Fruit fly (Drosophila melanogaster) whole organism, embryonic: ENCODE measurements around the gene CG42656.

Source experiments
- CG10431 ChIP-seq: fragments of 200-800 bp; sonication (Bioruptor generic); optimal IDR thresholded peaks from 3 replicates; lab custom pipeline; 2018; ENCODE audit warnings: missing biosample characterization, mild to moderate bottlenecking, missing genetic modification characterization
- CG10462 ChIP-seq: fragments of 200-800 bp; sonication (Bioruptor generic); optimal IDR thresholded peaks from 2 replicates; lab custom pipeline; 2016; ENCODE audit warnings: missing biosample characterization, missing genetic modification characterization
- CG10959 ChIP-seq: fragments of 200-800 bp; sonication (Bioruptor generic); IDR thresholded peaks from 2 replicates; pipeline ENCODE4 v1.3.6; 2022; ENCODE audit warnings: missing biosample characterization, missing genetic modification characterization
- CG11247 ChIP-seq: fragments of 200-800 bp; sonication (Bioruptor generic); IDR thresholded peaks from 2 replicates; pipeline ENCODE4 v1.3.6; 2022; ENCODE audit warnings: missing biosample characterization, missing genetic modification characterization
- CG12155 ChIP-seq: fragments of 200-800 bp; sonication (Bioruptor generic); optimal IDR thresholded peaks from 3 replicates; lab custom pipeline; 2016; ENCODE audit warnings: missing biosample characterization, missing genetic modification characterization
- CG12299 ChIP-seq: fragments of 200-800 bp; sonication (Bioruptor generic); optimal IDR thresholded peaks from 2 replicates; lab custom pipeline; 2018; ENCODE audit warnings: missing biosample characterization, mild to moderate bottlenecking, missing genetic modification characterization
- CG14441 ChIP-seq: fragments of 200-800 bp; sonication (Bioruptor generic); IDR thresholded peaks from 2 replicates; pipeline ENCODE4 v1.3.6; 2022; ENCODE audit warnings: missing biosample characterization, missing genetic modification characterization
- CG15601 ChIP-seq: fragments of 200-800 bp; sonication (Bioruptor generic); optimal IDR thresholded peaks from 3 replicates; lab custom pipeline; 2019; ENCODE audit warnings: missing biosample characterization, mild to moderate bottlenecking, missing genetic modification characterization, moderate library complexity
- CG17361 ChIP-seq: fragments of 200-800 bp; sonication (Bioruptor generic); IDR thresholded peaks from 3 replicates; pipeline ENCODE4 v1.3.6; 2022; ENCODE audit warnings: missing biosample characterization, missing genetic modification characterization
- CG17385 ChIP-seq: fragments of 200-800 bp; sonication (Bioruptor generic); optimal IDR thresholded peaks from 3 replicates; lab custom pipeline; 2018; ENCODE audit warnings: missing biosample characterization, mild to moderate bottlenecking, missing genetic modification characterization
- CG18599 ChIP-seq: fragments of 200-800 bp; sonication (Bioruptor generic); optimal IDR thresholded peaks from 3 replicates; lab custom pipeline; 2017; ENCODE audit warnings: missing biosample characterization, missing genetic modification characterization, mild to moderate bottlenecking, moderate library complexity, missing genetic modification reagents
- CG18619 ChIP-seq: fragments of 200-800 bp; sonication (Bioruptor generic); optimal IDR thresholded peaks from 3 replicates; lab custom pipeline; 2017; ENCODE audit warnings: missing biosample characterization, mild to moderate bottlenecking, missing genetic modification characterization
- CG2875 ChIP-seq: fragments of 200-800 bp; sonication (Bioruptor generic); optimal IDR thresholded peaks from 2 replicates; lab custom pipeline; 2017; ENCODE audit warnings: missing biosample characterization, mild to moderate bottlenecking, missing genetic modification characterization, missing genetic modification reagents
- CG34376 ChIP-seq: fragments of 200-800 bp; sonication (Bioruptor generic); optimal IDR thresholded peaks from 2 replicates; lab custom pipeline; 2018; ENCODE audit warnings: missing biosample characterization, mild to moderate bottlenecking, missing genetic modification characterization
- CG3995 ChIP-seq: fragments of 200-800 bp; sonication (Bioruptor generic); optimal IDR thresholded peaks from 3 replicates; lab custom pipeline; 2016; ENCODE audit warnings: missing biosample characterization, missing genetic modification characterization
- CG4854 ChIP-seq: fragments of 200-800 bp; sonication (Bioruptor generic); optimal IDR thresholded peaks from 2 replicates; lab custom pipeline; 2016; ENCODE audit warnings: missing biosample characterization, missing genetic modification characterization, inconsistent platforms
- CG7271 ChIP-seq: fragments of 200-800 bp; sonication (Bioruptor generic); optimal IDR thresholded peaks from 2 replicates; lab custom pipeline; 2018; ENCODE audit warnings: missing biosample characterization, mild to moderate bottlenecking, missing genetic modification characterization, moderate library complexity
- CG7987 ChIP-seq: fragments of 200-800 bp; sonication (Bioruptor generic); optimal IDR thresholded peaks from 2 replicates; lab custom pipeline; 2018; ENCODE audit warnings: missing biosample characterization, mild to moderate bottlenecking, missing genetic modification characterization, moderate library complexity
- CG8944 ChIP-seq: fragments of 200-800 bp; sonication (Bioruptor generic); optimal IDR thresholded peaks from 3 replicates; lab custom pipeline; 2016; ENCODE audit warnings: missing biosample characterization, missing genetic modification characterization
- CG9609 ChIP-seq: fragments of 200-800 bp; sonication (Bioruptor generic); optimal IDR thresholded peaks from 3 replicates; lab custom pipeline; 2016; ENCODE audit warnings: missing biosample characterization, missing genetic modification characterization
- CG9727 ChIP-seq: fragments of 200-800 bp; sonication (Bioruptor generic); optimal IDR thresholded peaks from 3 replicates; lab custom pipeline; 2017; ENCODE audit warnings: missing biosample characterization, mild to moderate bottlenecking, missing genetic modification characterization
- CHES-1-like ChIP-seq: fragments of 200-800 bp; sonication (Bioruptor generic); optimal IDR thresholded peaks from 2 replicates; lab custom pipeline; 2016; ENCODE audit warnings: missing biosample characterization, missing genetic modification characterization
- Gsc ChIP-seq: fragments of 200-800 bp; sonication (Bioruptor generic); IDR thresholded peaks from 2 replicates; pipeline ENCODE4 v1.3.6; 2022; ENCODE audit warnings: missing biosample characterization, missing genetic modification characterization
- H2.0 ChIP-seq: fragments of 200-800 bp; sonication (Bioruptor generic); IDR thresholded peaks from 2 replicates; pipeline ENCODE4 v1.3.6; 2022; ENCODE audit warnings: missing biosample characterization, missing genetic modification characterization
- Hr78 ChIP-seq, 2 experiments: fragments of 200-800 bp in 1 of 2; fragments of >200 bp in 1 of 2; sonication (Bioruptor generic) in 1 of 2; optimal IDR thresholded peaks; 2 replicates each; lab custom pipeline; 2017 to 2019; ENCODE audit warnings: missing biosample characterization in 2 of 2, missing genetic modification characterization in 2 of 2, mild to moderate bottlenecking in 1 of 2, moderate library complexity in 1 of 2
- Kr ChIP-seq: fragments of 200-800 bp; sonication (Bioruptor generic); optimal IDR thresholded peaks from 2 replicates; lab custom pipeline; 2017; ENCODE audit warnings: missing biosample characterization, mild to moderate bottlenecking, missing genetic modification characterization
- Mad ChIP-seq: fragments of 200-800 bp; sonication (Bioruptor generic); optimal IDR thresholded peaks from 2 replicates; lab custom pipeline; 2016; ENCODE audit warnings: missing biosample characterization, missing genetic modification characterization
- Nf-YC ChIP-seq: fragments of 200-800 bp; optimal IDR thresholded peaks from 3 replicates; lab custom pipeline; 2019; ENCODE audit warnings: missing biosample characterization, mild to moderate bottlenecking, missing genetic modification characterization, moderate library complexity
- Pdp1 ChIP-seq, 2 experiments: fragments of 200-800 bp; sonication (Bioruptor generic); optimal IDR thresholded peaks; 3 replicates each; lab custom pipeline; 2016; ENCODE audit warnings: missing biosample characterization in 2 of 2, missing genetic modification characterization in 2 of 2, mild to moderate bottlenecking in 1 of 2, moderate library complexity in 1 of 2
- Side ChIP-seq: fragments of 200-800 bp; sonication (Bioruptor generic); optimal IDR thresholded peaks from 2 replicates; lab custom pipeline; 2016; ENCODE audit warnings: missing biosample characterization, missing genetic modification characterization
- Sox100B ChIP-seq: fragments of 200-800 bp; sonication (Bioruptor generic); optimal IDR thresholded peaks from 3 replicates; lab custom pipeline; 2018; ENCODE audit warnings: missing biosample characterization, mild to moderate bottlenecking, missing genetic modification characterization
- Ssrp ChIP-seq: fragments of 200-800 bp; sonication (Bioruptor generic); optimal IDR thresholded peaks from 2 replicates; lab custom pipeline; 2018; ENCODE audit warnings: missing biosample characterization, mild to moderate bottlenecking, missing genetic modification characterization, moderate library complexity
- Taf1 ChIP-seq: fragments of 200-800 bp; sonication (Bioruptor generic); IDR thresholded peaks from 2 replicates; pipeline ENCODE4 v1.3.6; 2022; ENCODE audit warnings: missing biosample characterization, missing genetic modification characterization
- cwo ChIP-seq: fragments of 200-800 bp; sonication (Bioruptor generic); optimal IDR thresholded peaks from 3 replicates; lab custom pipeline; 2017; ENCODE audit warnings: missing biosample characterization, missing genetic modification characterization, mild to moderate bottlenecking, moderate library complexity, missing genetic modification reagents
- exex ChIP-seq: fragments of 200-800 bp; sonication (Bioruptor generic); optimal IDR thresholded peaks from 4 replicates; lab custom pipeline; 2018; ENCODE audit warnings: missing biosample characterization, mild to moderate bottlenecking, missing genetic modification characterization, moderate library complexity
- fd64A ChIP-seq: fragments of 200-800 bp; sonication (Bioruptor generic); optimal IDR thresholded peaks from 3 replicates; lab custom pipeline; 2018; ENCODE audit warnings: missing biosample characterization, mild to moderate bottlenecking, missing genetic modification characterization
- gt ChIP-seq: fragments of 200-800 bp; sonication (Bioruptor generic); IDR thresholded peaks from 2 replicates; pipeline ENCODE4 v1.3.6; 2022; ENCODE audit warnings: missing biosample characterization, missing genetic modification characterization
- hth ChIP-seq: fragments of >200 bp; optimal IDR thresholded peaks from 2 replicates; lab custom pipeline; 2017; ENCODE audit warnings: inconsistent platforms
- lab ChIP-seq: fragments of 200-800 bp; sonication (Bioruptor generic); optimal IDR thresholded peaks from 3 replicates; lab custom pipeline; 2017; ENCODE audit warnings: missing biosample characterization, missing genetic modification characterization, mild to moderate bottlenecking, moderate library complexity, missing genetic modification reagents
- lmd ChIP-seq: fragments of 200-800 bp; sonication (Bioruptor generic); IDR thresholded peaks from 2 replicates; pipeline ENCODE4 v1.3.6; 2022; ENCODE audit warnings: missing biosample characterization, missing genetic modification characterization
- nom ChIP-seq: fragments of 200-800 bp; sonication (Bioruptor generic); optimal IDR thresholded peaks from 2 replicates; lab custom pipeline; 2017; ENCODE audit warnings: missing biosample characterization, missing genetic modification characterization, mild to moderate bottlenecking, moderate library complexity, missing genetic modification reagents
- pb ChIP-seq: fragments of 200-800 bp; sonication (Bioruptor generic); optimal IDR thresholded peaks from 3 replicates; lab custom pipeline; 2016; ENCODE audit warnings: missing biosample characterization, missing genetic modification characterization
- pum ChIP-seq: fragments of 200-800 bp; sonication (Bioruptor generic); optimal IDR thresholded peaks from 2 replicates; lab custom pipeline; 2016; ENCODE audit warnings: missing biosample characterization, missing genetic modification characterization
- row ChIP-seq: fragments of 200-800 bp; sonication (Bioruptor generic); IDR thresholded peaks from 3 replicates; pipeline ENCODE4 v1.3.6; 2022; ENCODE audit warnings: missing biosample characterization, missing genetic modification characterization
- sd ChIP-seq: fragments of 200-800 bp; sonication (Bioruptor generic); optimal IDR thresholded peaks from 3 replicates; lab custom pipeline; 2018; ENCODE audit warnings: missing biosample characterization, mild to moderate bottlenecking, missing genetic modification characterization, moderate library complexity
- stc ChIP-seq: fragments of 200-800 bp; sonication (Bioruptor generic); IDR thresholded peaks from 2 replicates; pipeline ENCODE4 v1.3.6; 2022; ENCODE audit warnings: missing biosample characterization, missing genetic modification characterization
- sug ChIP-seq: fragments of 200-800 bp; optimal IDR thresholded peaks from 2 replicates; lab custom pipeline; 2019; ENCODE audit warnings: missing biosample characterization, mild to moderate bottlenecking, missing genetic modification characterization, moderate library complexity
- tna ChIP-seq: fragments of 200-800 bp; sonication (Bioruptor generic); IDR thresholded peaks from 2 replicates; pipeline ENCODE4 v1.3.6; 2022; ENCODE audit warnings: missing biosample characterization, missing genetic modification characterization; ENCODE audit not compliant: partially characterized antibody
- usp ChIP-seq: fragments of >200 bp; optimal IDR thresholded peaks from 2 replicates; lab custom pipeline; 2017; ENCODE audit warnings: missing biosample characterization, missing genetic modification characterization
- vfl ChIP-seq: fragments of 200-800 bp; sonication (Bioruptor generic); optimal IDR thresholded peaks from 2 replicates; lab custom pipeline; 2016; ENCODE audit warnings: missing biosample characterization, missing genetic modification characterization
- wdn ChIP-seq: fragments of 200-800 bp; sonication (Bioruptor generic); IDR thresholded peaks from 2 replicates; pipeline ENCODE4 v1.3.6; 2022; ENCODE audit warnings: missing biosample characterization, missing genetic modification characterization

Gene CG42656

DNA sequence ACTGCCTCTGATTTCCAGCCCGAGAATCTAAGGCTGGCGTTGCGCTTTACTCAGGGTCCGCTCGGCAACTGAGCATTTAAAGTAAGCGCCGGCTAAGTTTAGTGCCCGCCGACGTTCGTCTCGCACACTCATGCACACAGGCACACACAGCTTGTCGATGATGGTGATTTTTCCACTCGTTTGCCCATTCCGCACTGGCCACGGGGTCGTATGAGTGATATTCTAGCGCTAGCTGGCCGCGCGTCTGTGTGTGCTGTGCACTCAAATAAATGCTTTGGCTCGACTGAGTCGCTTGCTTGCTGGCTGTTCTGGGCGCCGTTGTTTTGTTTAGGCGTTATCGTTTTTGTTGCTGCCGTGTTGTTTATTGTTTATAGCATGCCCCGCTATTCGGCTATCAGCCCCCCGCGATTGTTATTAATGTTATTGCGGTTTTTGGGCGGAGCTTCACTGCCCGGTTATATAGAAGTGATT, 22.6 kb upstream of the CG42656 start, which contains the start of gene alpha-Est8 (continued):
- TF ChIP-seq gt (GFP tag; lab: Robert Waterston, UW): no peak
- no peak for TF ChIP-seq pum (GFP tag; lab: Kevin White, UChicago)
- TF ChIP-seq Gsc: no peak
- no peak for TF ChIP-seq CHES-1-like
- TF ChIP-seq CG7987 (GFP tag; lab: Kevin White, UChicago): peak; percentile 7
- no peak for TF ChIP-seq vfl (GFP tag; lab: Kevin White, UChicago)
- TF ChIP-seq Taf1 (GFP tag; lab: Robert Waterston, UW): no peak
- no peak for TF ChIP-seq hth (lab: Kevin White, UChicago)
- TF ChIP-seq CG9727 (GFP tag; lab: Kevin White, UChicago): no peak
- no peak for TF ChIP-seq fd64A
- TF ChIP-seq CG2875 (GFP tag; lab: Kevin White, UChicago): no peak
- no peak for TF ChIP-seq CG18619 (GFP tag; lab: Kevin White, UChicago)
- TF ChIP-seq Kr (GFP tag; lab: Kevin White, UChicago): no peak
- no peak for TF ChIP-seq usp (GFP tag; lab: Kevin White, UChicago)
- peak; percentile 32 for TF ChIP-seq CG18599
- TF ChIP-seq CG10462 (GFP tag; lab: Kevin White, UChicago): no peak
- no peak for TF ChIP-seq CG10959
- TF ChIP-seq CG3995 (GFP tag; lab: Kevin White, UChicago): peak; percentile 3
- no peak for TF ChIP-seq wdn (GFP tag; lab: Robert Waterston, UW)
- no peak for TF ChIP-seq CG10431
- no peak for TF ChIP-seq CG9609 (GFP tag; lab: Kevin White, UChicago)
- no peak for TF ChIP-seq stc (GFP tag; lab: Robert Waterston, UW)
- TF ChIP-seq CG12299: peak; percentile 15
- TF ChIP-seq lmd (GFP tag; lab: Robert Waterston, UW): no peak
- no peak for TF ChIP-seq CG8944 (GFP tag; lab: Kevin White, UChicago)
- no peak for TF ChIP-seq CG17385
- TF ChIP-seq tna (GFP tag; lab: Robert Waterston, UW): peak; percentile 47; the same call in 1 of the 2 replicates
- no peak for TF ChIP-seq row (GFP tag; lab: Robert Waterston, UW)
- TF ChIP-seq CG4854: no peak

- TF ChIP-seq sd (peak; percentile 51), Ssrp (tag; lab: Kevin White, UChicago) (no peak), lab (GFP tag; lab: Kevin White, UChicago) (peak; percentile 17), gt (GFP tag; lab: Robert Waterston, UW) (no peak), CG7271 (tag; lab: Kevin White, UChicago) (no peak), sug (tag; lab: Kevin White, UChicago) (peak; percentile 80), CG11247 (GFP tag; lab: Robert Waterston, UW) (no peak), exex (tag; lab: Kevin White, UChicago) (peak; percentile 85), CG14441 (no peak), CG12155 (no peak), CG34376 (peak; percentile 74), CG17361 (GFP tag; lab: Robert Waterston, UW) (no peak), nom (GFP tag; lab: Kevin White, UChicago) (no peak), CG10959 (no peak), pb (GFP tag; lab: Kevin White, UChicago) (no peak), H2.0 (GFP tag; lab: Robert Waterston, UW) (no peak), Pdp1 (GFP tag; optimal IDR thresholded peaks at IDR 0.05; lab: Kevin White, UChicago) (peak in 1 of 2 experiments; percentile 1), Hr78 (GFP tag; optimal IDR thresholded peaks at IDR 0.05; lab: Kevin White, UChicago) (no peak), Side (GFP tag; lab: Kevin White, UChicago) (no peak), Mad (GFP tag; lab: Kevin White, UChicago) (no peak), cwo (peak; percentile 1), Sox100B (GFP tag; lab: Kevin White, UChicago) (no peak), Nf-YC (tag; lab: Kevin White, UChicago) (no peak), CG15601 (tag; lab: Kevin White, UChicago) (no peak)
Measured at dm6 chr3R:7514232-7514863, 21.3 kb upstream of the CG42656 start.
